Worm (Caenorhabditis elegans): ENCODE data around the gene T16G12.9.

The T16G12.9 gene

ce11 chrIII:10033213-10033612 lies 44.8 kb downstream of the T16G12.9 start, which contains the start of gene M04D8.5:
M04D8.5 (minus strand) TSS chrIII:10033313.
- TF ChIP-seq tbx-2 (tag; optimal IDR thresholded peaks at IDR 0.05) (no peak), nhr-47 (tag; optimal IDR thresholded peaks at IDR 0.05) (no peak), lsy-2 (tag; optimal IDR thresholded peaks at IDR 0.05) (no peak), sox-4 (tag; optimal IDR thresholded peaks at IDR 0.05) (no peak), nhr-76 (tag; optimal IDR thresholded peaks at IDR 0.05) (no peak), ztf-4 (tag; optimal IDR thresholded peaks at IDR 0.05) (no peak), ceh-88 (GFP tag; IDR thresholded peaks at IDR 0.05) (no peak), hlh-4 (tag; optimal IDR thresholded peaks at IDR 0.05) (no peak), irx-1 (tag; optimal IDR thresholded peaks at IDR 0.05) (no peak), C34B4.2 (tag; optimal IDR thresholded peaks at IDR 0.05) (no peak), ceh-90 (tag; optimal IDR thresholded peaks at IDR 0.05) (no peak), xbp-1 (tag; optimal IDR thresholded peaks at IDR 0.05) (no peak), grh-1 (GFP tag; IDR thresholded peaks at IDR 0.05) (no peak)

DNA sequence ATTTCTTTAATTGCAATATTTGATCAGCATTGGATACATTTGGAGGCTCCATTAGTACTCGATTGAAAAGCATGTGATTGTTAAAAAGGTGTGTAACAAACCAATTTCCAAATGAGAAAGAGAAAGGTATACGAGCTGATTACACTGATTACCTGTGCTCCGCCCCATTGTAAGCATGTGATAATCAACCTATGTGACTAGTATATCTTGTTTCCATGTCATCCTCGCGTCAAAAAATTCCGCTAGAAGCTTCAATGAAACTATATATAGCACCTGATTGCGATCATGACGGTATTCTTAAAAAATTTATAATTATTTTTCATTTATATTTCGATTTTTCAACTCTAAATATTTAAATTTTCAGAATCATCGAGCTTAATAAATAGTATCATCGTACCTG lies 47.5 kb downstream of the T16G12.9 start, which contains the start of gene M04D8.4:
Gene M04D8.4 (minus strand): TSS at position 101 of the 400 bp plus-strand sequence.
- TF ChIP-seq skn-1 (tag; optimal IDR thresholded peaks at IDR 0.05) (no peak), fkh-10 (GFP tag; optimal IDR thresholded peaks at IDR 0.05) (no peak), lin-39 (tag; optimal IDR thresholded peaks at IDR 0.05) (no peak), sox-4 (tag; optimal IDR thresholded peaks at IDR 0.05) (no peak), snu-23 (GFP tag; optimal IDR thresholded peaks at IDR 0.05) (no peak), ceh-8 (GFP tag; optimal IDR thresholded peaks at IDR 0.05) (peak; percentile 60)

DNA sequence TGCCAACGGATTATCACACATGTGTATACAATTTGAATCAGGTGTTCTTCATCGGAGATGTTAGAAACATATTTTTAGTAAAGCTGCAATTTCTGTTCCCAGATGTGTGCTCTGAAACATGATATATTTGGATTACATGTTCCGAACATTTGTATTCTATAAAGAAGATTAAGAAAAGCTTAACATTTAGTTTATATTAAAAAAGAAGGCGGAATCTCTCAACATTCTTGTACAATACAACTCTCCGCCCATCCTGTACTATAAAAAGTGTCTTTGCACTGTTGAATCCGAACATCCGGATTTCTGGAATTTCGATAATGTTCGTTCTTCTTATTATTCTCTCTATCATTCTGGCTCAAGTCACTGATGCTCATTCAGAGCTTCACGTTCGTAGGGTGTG lies 50.1 kb downstream of the T16G12.9 start, which contains the start of gene ins-23:
Gene ins-23 (plus strand): TSS at position 301 of the 400 bp plus-strand sequence.
- TF ChIP-seq ces-1 (GFP tag; optimal IDR thresholded peaks at IDR 0.05) (no peak), fkh-10 (GFP tag; optimal IDR thresholded peaks at IDR 0.05) (no peak), nhr-28 (tag; optimal IDR thresholded peaks at IDR 0.05) (no peak), hlh-17 (GFP tag; optimal IDR thresholded peaks at IDR 0.05; ENCODE audit: borderline replicate concordance) (no peak), nhr-19 (GFP tag; conservative IDR thresholded peaks at IDR 0.05) (no peak), ceh-82 (tag; optimal IDR thresholded peaks at IDR 0.05) (no peak), swsn-7 (tag; optimal IDR thresholded peaks at IDR 0.05) (no peak), dsc-1 (tag; optimal IDR thresholded peaks at IDR 0.05) (no peak), rnt-1 (tag; optimal IDR thresholded peaks at IDR 0.05) (no peak), ceh-88 (GFP tag; IDR thresholded peaks at IDR 0.05) (no peak), elt-2 (tag; optimal IDR thresholded peaks at IDR 0.05) (no peak), ceh-90 (tag; optimal IDR thresholded peaks at IDR 0.05) (no peak), isw-1 (GFP tag; IDR thresholded peaks at IDR 0.05) (no peak), nhr-12 (tag; optimal IDR thresholded peaks at IDR 0.05) (no peak), zag-1 (tag; optimal IDR thresholded peaks at IDR 0.05) (no peak)

Data from whole organism, L1 larva.